Worm (Caenorhabditis elegans) whole organism, early embryonic: ENCODE data around the gene F25G6.9.

ENCODE experiments used
- ama-1 ChIP-seq: fragments of 150-350 bp; optimal IDR thresholded peaks from 2 replicates; lab custom pipeline; 2014
- flt-1 ChIP-seq: fragments of 200-800 bp; sonication (Bioruptor generic); IDR thresholded peaks from 2 replicates; pipeline ENCODE4 v1.3.6; 2022; ENCODE audit warnings: missing genetic modification characterization, missing compliant biosample characterization
- sea-1 ChIP-seq: fragments of 200-800 bp; sonication (Bioruptor generic); conservative IDR thresholded peaks from 2 replicates; pipeline ENCODE4 v1.3.6; 2022; ENCODE audit warnings: missing genetic modification characterization, missing compliant biosample characterization

DNA sequence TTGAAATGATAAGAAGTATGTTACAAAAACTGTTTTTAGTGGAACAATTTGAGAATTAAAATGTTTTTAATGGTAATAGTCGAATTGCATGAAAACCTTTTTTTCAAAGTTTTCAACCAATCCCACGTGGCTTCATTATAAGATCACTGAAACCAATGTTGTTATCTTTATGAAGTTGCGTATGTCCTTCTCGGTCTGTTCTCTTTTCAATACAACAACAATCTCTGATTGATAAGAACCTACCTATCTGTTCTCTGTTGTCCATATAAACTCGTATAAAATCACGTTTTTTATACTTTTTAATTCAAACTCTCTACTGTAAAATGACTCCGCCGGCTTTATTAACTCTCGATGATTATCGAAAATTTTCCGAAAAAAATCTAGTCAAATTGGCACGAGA lies 33.5 kb upstream of the F25G6.9 start, which contains the start of gene F41E6.5:
- no peak for TF ChIP-seq ama-1 (lab: Kevin White, UChicago)
- no peak for TF ChIP-seq sea-1
- no peak for TF ChIP-seq flt-1 (GFP tag; lab: Robert Waterston, UW)
